Worm (Caenorhabditis elegans) whole organism, early embryonic: Measurements from ENCODE around the gene clec-117.

Experiments used
- B0310.2 ChIP-seq: sonication (generic microtip); optimal IDR thresholded peaks from 2 replicates; lab custom pipeline; 2016; ENCODE audit warnings: mild to moderate bottlenecking, missing genetic modification characterization, missing compliant biosample characterization
- F13C5.2 ChIP-seq: sonication (generic microtip); optimal IDR thresholded peaks from 2 replicates; lab custom pipeline; 2017; ENCODE audit warnings: mild to moderate bottlenecking, missing genetic modification characterization, inconsistent platforms, missing compliant biosample characterization
- aly-1 ChIP-seq: sonication (generic microtip); optimal IDR thresholded peaks from 2 replicates; lab custom pipeline; 2016; ENCODE audit warnings: missing genetic modification characterization, missing compliant biosample characterization
- ama-1 ChIP-seq: fragments of 150-350 bp; optimal IDR thresholded peaks from 2 replicates; lab custom pipeline; 2014
- ceh-13 ChIP-seq: fragments of 200-800 bp; sonication (Bioruptor generic); optimal IDR thresholded peaks from 2 replicates; lab custom pipeline; 2018; ENCODE audit warnings: mild to moderate bottlenecking, missing genetic modification characterization, missing compliant biosample characterization
- ceh-36 ChIP-seq: sonication (generic microtip); optimal IDR thresholded peaks from 2 replicates; lab custom pipeline; 2016; ENCODE audit warnings: missing genetic modification characterization, inconsistent platforms, missing compliant biosample characterization
- ets-7 ChIP-seq: sonication (generic microtip); optimal IDR thresholded peaks from 2 replicates; lab custom pipeline; 2016; ENCODE audit warnings: missing genotype, missing genetic modification characterization, missing compliant biosample characterization
- flt-1 ChIP-seq: fragments of 200-800 bp; sonication (Bioruptor generic); IDR thresholded peaks from 2 replicates; pipeline ENCODE4 v1.3.6; 2022; ENCODE audit warnings: missing genetic modification characterization, missing compliant biosample characterization
- hmbx-1 ChIP-seq: sonication (generic microtip); optimal IDR thresholded peaks from 2 replicates; lab custom pipeline; 2016; ENCODE audit warnings: mild to moderate bottlenecking, missing genetic modification characterization, missing compliant biosample characterization
- hmg-4 ChIP-seq: fragments of 200-800 bp; sonication (Bioruptor generic); optimal IDR thresholded peaks from 2 replicates; lab custom pipeline; 2018; ENCODE audit warnings: mild to moderate bottlenecking, missing genetic modification characterization, missing compliant biosample characterization
- hnd-1 ChIP-seq: sonication (generic microtip); optimal IDR thresholded peaks from 2 replicates; lab custom pipeline; 2016; ENCODE audit warnings: missing genetic modification characterization, missing compliant biosample characterization
- pes-1 ChIP-seq: fragments of 200-800 bp; sonication (Bioruptor generic); IDR thresholded peaks from 2 replicates; pipeline ENCODE4 v1.3.6; 2022; ENCODE audit warnings: missing genetic modification reagents, missing genetic modification characterization, missing compliant biosample characterization
- scrt-1 ChIP-seq: fragments of 200-800 bp; sonication (Bioruptor generic); IDR thresholded peaks from 2 replicates; pipeline ENCODE4 v1.3.6; 2022; ENCODE audit warnings: missing genetic modification characterization, missing compliant biosample characterization
- sea-1 ChIP-seq: fragments of 200-800 bp; sonication (Bioruptor generic); conservative IDR thresholded peaks from 2 replicates; pipeline ENCODE4 v1.3.6; 2022; ENCODE audit warnings: missing genetic modification characterization, missing compliant biosample characterization
- tbx-11 ChIP-seq: fragments of 200-800 bp; sonication (Bioruptor generic); IDR thresholded peaks from 2 replicates; pipeline ENCODE4 v1.3.6; 2022; ENCODE audit warnings: missing genetic modification characterization, missing compliant biosample characterization
- tbx-37 ChIP-seq: fragments of 200-800 bp; sonication (Bioruptor generic); conservative IDR thresholded peaks from 2 replicates; pipeline ENCODE4 v1.3.6; 2022; ENCODE audit warnings: missing genetic modification reagents, missing genetic modification characterization, missing compliant biosample characterization
- tra-4 ChIP-seq: sonication (generic microtip); optimal IDR thresholded peaks from 2 replicates; lab custom pipeline; 2017; ENCODE audit warnings: missing genetic modification characterization, missing compliant biosample characterization

Gene clec-117

DNA sequence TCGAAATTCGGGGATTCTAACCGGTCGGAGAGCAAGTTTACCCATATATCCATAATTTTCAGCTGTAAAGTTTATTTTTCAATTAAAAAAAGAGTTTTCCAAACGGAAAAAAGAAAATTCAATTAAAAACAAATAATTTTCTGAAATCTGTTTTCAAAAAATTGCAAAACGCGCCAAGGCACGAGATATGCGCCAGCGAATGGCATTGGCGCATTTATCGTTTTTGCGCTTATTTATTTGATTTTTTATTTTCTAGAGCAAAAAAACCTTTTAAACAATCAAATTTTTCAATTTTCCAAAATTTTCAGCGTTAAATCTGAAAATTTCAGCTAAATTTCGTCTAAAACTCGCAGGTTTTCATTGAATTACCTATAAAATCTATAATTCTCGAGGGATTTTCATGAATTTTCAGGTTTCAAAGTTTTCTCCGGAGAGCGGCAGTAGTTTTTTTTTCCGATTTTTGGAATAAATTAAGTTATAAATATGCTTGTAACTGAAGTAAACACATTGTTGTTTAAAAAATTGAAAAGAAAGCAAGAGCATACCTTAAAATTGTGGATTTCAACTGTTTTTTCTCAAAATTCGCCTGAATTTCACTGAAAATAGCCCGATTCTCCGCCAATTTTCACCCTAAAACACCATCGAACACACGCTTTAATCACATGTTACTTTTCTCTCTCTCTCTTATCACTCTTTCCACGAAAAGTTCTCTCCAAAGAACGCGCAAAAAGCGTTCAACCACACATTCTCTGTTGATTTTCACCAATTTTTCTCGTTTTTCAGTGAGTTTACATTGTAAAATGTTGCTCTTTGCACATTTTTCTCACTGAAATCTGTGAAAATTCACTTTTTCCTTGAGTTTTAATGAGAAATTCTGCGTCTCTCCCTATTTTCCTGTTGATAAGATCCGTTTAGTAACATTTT, 10.9 kb downstream of the clec-117 start, which contains the start of gene B0432.10:
Gene B0432.10 (minus strand): TSS at position 649 of the 924 bp plus-strand sequence.
- TF ChIP-seq ceh-36 (tag; lab: Kevin White, UChicago) (no peak), tbx-11 (GFP tag; lab: Robert Waterston, UW) (no peak), pes-1 (no peak), F13C5.2 (tag; lab: Kevin White, UChicago) (no peak), tra-4 (tag; lab: Kevin White, UChicago) (no peak), tbx-37 (GFP tag; lab: Robert Waterston, UW) (no peak), sea-1 (GFP tag; lab: Robert Waterston, UW) (no peak), hmg-4 (GFP tag; lab: Kevin White, UChicago) (no peak), ets-7 (tag; lab: Kevin White, UChicago) (no peak), ama-1 (lab: Kevin White, UChicago) (no peak), B0310.2 (tag; lab: Kevin White, UChicago) (no peak), flt-1 (GFP tag; lab: Robert Waterston, UW) (no peak), ceh-13 (GFP tag; lab: Kevin White, UChicago) (no peak), scrt-1 (GFP tag; lab: Robert Waterston, UW) (no peak), hmbx-1 (tag; lab: Kevin White, UChicago) (no peak), hnd-1 (tag; lab: Kevin White, UChicago) (no peak), aly-1 (no peak)

DNA sequence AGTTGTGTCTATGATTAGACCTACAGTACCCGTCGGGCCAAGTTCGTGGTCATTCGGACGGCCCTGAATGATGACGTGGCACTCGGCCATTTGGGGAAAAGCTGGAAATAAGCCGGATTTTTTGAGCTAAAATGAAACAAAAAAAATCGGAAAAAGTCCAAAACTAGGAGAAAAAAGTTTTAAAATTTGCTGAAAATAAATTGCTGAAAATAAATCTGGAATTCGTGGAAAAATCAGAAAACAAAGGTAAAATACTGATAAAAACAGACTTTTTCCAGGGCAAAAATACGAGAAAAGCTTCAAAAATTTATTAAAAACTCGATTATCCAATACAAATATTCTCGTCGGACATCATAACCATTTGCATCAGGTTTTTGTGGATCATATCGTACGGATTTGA, 13.2 kb downstream of the clec-117 start, which contains the start of gene B0432.9:
Gene B0432.9 (minus strand): TSS at position 101 of the 400 bp plus-strand sequence.
- TF ChIP-seq tbx-37 (GFP tag; lab: Robert Waterston, UW) = no peak
- no peak for TF ChIP-seq aly-1
- TF ChIP-seq F13C5.2 (tag; lab: Kevin White, UChicago) = no peak
- TF ChIP-seq flt-1 (GFP tag; lab: Robert Waterston, UW) = no peak
- no peak for TF ChIP-seq pes-1
- TF ChIP-seq hmbx-1 (tag; lab: Kevin White, UChicago) = no peak
- no peak for TF ChIP-seq hmg-4 (GFP tag; lab: Kevin White, UChicago)
- TF ChIP-seq sea-1 (GFP tag; lab: Robert Waterston, UW) = no peak
- TF ChIP-seq ama-1 (lab: Kevin White, UChicago) = no peak
- no peak for TF ChIP-seq ets-7 (tag; lab: Kevin White, UChicago)
- TF ChIP-seq ceh-13 (GFP tag; lab: Kevin White, UChicago) = no peak
- no peak for TF ChIP-seq B0310.2 (tag; lab: Kevin White, UChicago)
- no peak for TF ChIP-seq ceh-36 (tag; lab: Kevin White, UChicago)
- no peak for TF ChIP-seq scrt-1 (GFP tag; lab: Robert Waterston, UW)
- no peak for TF ChIP-seq tbx-11 (GFP tag; lab: Robert Waterston, UW)
- no peak for TF ChIP-seq tra-4 (tag; lab: Kevin White, UChicago)
- TF ChIP-seq hnd-1 (tag; lab: Kevin White, UChicago) = no peak

DNA sequence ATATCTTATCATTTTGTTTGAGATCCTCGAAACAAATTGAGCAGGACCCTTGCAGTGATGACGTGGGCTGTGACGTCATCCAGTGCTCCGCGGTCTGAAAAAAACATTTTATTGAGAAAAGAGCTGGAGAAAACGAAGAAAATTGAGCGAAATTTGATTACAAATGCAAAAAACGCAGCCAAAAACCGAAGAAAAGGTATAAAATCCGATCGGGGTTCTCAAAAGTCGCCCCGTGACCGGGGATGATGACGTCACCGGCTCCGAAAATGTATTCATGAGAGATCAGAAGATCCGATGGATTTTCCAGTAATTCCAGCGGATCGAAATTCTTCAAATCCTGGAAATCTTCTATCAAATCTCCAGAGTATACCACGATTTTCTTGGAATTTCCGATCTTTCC, 14.3 kb downstream of the clec-117 start, which contains the start of gene trul-1:
Gene trul-1 (minus strand): TSS at position 101 of the 400 bp plus-strand sequence.
- no peak for TF ChIP-seq hnd-1 (tag; lab: Kevin White, UChicago)
- TF ChIP-seq B0310.2 (tag; lab: Kevin White, UChicago) = no peak
- no peak for TF ChIP-seq pes-1
- no peak for TF ChIP-seq flt-1 (GFP tag; lab: Robert Waterston, UW)
- no peak for TF ChIP-seq tbx-37 (GFP tag; lab: Robert Waterston, UW)
- TF ChIP-seq hmg-4 (GFP tag; lab: Kevin White, UChicago) = no peak
- no peak for TF ChIP-seq tbx-11 (GFP tag; lab: Robert Waterston, UW)
- no peak for TF ChIP-seq ceh-36 (tag; lab: Kevin White, UChicago)

DNA sequence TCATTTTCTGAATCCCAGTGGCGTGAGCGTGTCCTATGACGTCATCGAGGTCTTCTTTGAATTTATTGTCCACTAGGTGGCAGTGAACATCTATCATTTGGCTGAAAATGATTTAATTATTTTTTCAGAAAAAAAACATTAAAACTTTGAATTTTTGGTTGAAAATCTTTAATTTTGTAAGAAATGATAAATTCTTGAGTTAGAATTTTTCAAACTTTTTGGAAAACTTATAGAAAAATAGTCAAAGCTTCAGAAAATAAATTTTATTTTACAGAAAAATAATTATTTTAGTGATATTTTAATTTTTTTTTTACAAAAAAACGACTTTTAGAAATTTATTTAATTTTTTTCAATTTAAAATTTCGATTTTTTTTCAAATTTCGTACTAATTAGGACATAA, 18.2 kb downstream of the clec-117 start, which contains the start of gene B0432.8:
Gene B0432.8 (minus strand): TSS at position 101 of the 400 bp plus-strand sequence.
- no peak for TF ChIP-seq scrt-1 (GFP tag; lab: Robert Waterston, UW)
- TF ChIP-seq F13C5.2 (tag; lab: Kevin White, UChicago) = no peak
- no peak for TF ChIP-seq ama-1 (lab: Kevin White, UChicago)
- no peak for TF ChIP-seq ets-7 (tag; lab: Kevin White, UChicago)

DNA sequence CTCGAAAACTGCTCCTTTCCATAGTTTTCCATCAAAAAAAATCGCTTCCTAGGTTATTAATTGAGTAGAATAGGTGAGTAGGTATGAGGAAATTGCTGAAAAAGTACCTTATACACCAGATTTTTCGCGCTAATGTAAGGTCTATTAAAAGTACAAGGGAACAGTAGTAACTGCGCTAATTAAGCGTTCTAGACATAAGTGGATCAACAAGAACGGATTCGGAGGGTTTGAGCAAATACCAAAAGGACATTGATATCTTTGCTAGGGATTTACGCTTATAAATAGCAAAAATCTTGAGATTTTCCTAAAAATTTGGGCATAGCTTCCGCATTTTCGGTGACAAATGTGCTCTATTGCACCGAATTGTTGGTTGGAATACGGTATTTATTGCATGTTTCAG, 22.9 kb downstream of the clec-117 start, which contains the start of gene B0432.7:
Gene B0432.7 (minus strand): TSS at position 101 of the 400 bp plus-strand sequence.
- TF ChIP-seq pes-1 (no peak), tbx-11 (GFP tag; lab: Robert Waterston, UW) (no peak), F13C5.2 (tag; lab: Kevin White, UChicago) (no peak), hmbx-1 (tag; lab: Kevin White, UChicago) (no peak), tbx-37 (GFP tag; lab: Robert Waterston, UW) (no peak), scrt-1 (GFP tag; lab: Robert Waterston, UW) (no peak), flt-1 (GFP tag; lab: Robert Waterston, UW) (no peak), tra-4 (tag; lab: Kevin White, UChicago) (no peak)

DNA sequence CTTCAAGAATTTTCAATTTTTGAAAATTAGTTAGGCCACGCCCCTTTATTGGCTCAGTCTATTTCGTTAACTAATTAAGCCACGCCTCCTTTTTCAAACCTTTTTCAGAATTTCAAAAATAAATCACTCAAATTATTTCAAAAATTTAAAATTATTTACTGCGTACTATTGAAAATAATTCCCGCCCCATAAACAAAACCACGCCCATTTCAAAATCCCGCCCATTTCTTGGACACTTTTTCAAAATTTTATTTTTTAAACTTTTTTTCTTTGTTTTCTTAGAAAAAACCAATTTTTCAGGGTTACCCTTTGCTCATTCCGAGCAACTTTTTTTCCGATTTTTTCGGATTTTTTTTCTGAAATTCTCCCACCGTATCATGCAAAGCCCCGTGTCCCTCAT, 32.8 kb downstream of the clec-117 start, which contains the start of gene B0432.14:
Gene B0432.14 (plus strand): TSS at position 301 of the 400 bp plus-strand sequence.
- TF ChIP-seq B0310.2 (tag; lab: Kevin White, UChicago) (no peak), tbx-11 (GFP tag; lab: Robert Waterston, UW) (no peak), aly-1 (no peak), scrt-1 (GFP tag; lab: Robert Waterston, UW) (no peak), tbx-37 (GFP tag; lab: Robert Waterston, UW) (no peak), hnd-1 (tag; lab: Kevin White, UChicago) (no peak), pes-1 (no peak), flt-1 (GFP tag; lab: Robert Waterston, UW) (no peak), F13C5.2 (tag; lab: Kevin White, UChicago) (no peak), hmg-4 (GFP tag; lab: Kevin White, UChicago) (no peak), ceh-13 (GFP tag; lab: Kevin White, UChicago) (no peak), tra-4 (tag; lab: Kevin White, UChicago) (no peak), sea-1 (GFP tag; lab: Robert Waterston, UW) (no peak), ceh-36 (tag; lab: Kevin White, UChicago) (no peak)
